Fruit fly (Drosophila melanogaster) whole organism, pupa: ENCODE measurements around the gene Cp16.

Source experiments
- CG10348 ChIP-seq: fragments of 200-800 bp; sonication (Bioruptor generic); IDR thresholded peaks from 2 replicates; pipeline ENCODE4 v1.3.6; 2022; ENCODE audit warnings: missing biosample characterization, missing genetic modification characterization
- CG12605 ChIP-seq: fragments of 200-800 bp; sonication (Bioruptor generic); IDR thresholded peaks from 2 replicates; pipeline ENCODE4 v1.3.6; 2022; ENCODE audit warnings: missing biosample characterization, missing genetic modification characterization
- CG13204 ChIP-seq: fragments of 200-800 bp; sonication (Bioruptor generic); optimal IDR thresholded peaks from 2 replicates; lab custom pipeline; 2018; ENCODE audit warnings: missing biosample characterization, mild to moderate bottlenecking, missing genetic modification characterization, moderate library complexity
- CG14655 ChIP-seq: fragments of 200-800 bp; sonication (Bioruptor generic); optimal IDR thresholded peaks from 3 replicates; lab custom pipeline; 2017; ENCODE audit warnings: mild to moderate bottlenecking, missing biosample characterization, missing genetic modification reagents, missing genetic modification characterization
- CG15710 ChIP-seq: fragments of 200-800 bp; sonication (Bioruptor generic); optimal IDR thresholded peaks from 2 replicates; lab custom pipeline; 2018; ENCODE audit warnings: missing biosample characterization, mild to moderate bottlenecking, missing genetic modification characterization, moderate library complexity
- CG17806 ChIP-seq: fragments of 200-800 bp; sonication (Bioruptor generic); optimal IDR thresholded peaks from 2 replicates; lab custom pipeline; 2018; ENCODE audit warnings: missing biosample characterization, mild to moderate bottlenecking, missing genetic modification characterization, moderate library complexity
- CG32121 ChIP-seq: fragments of 200-800 bp; sonication (Bioruptor generic); IDR thresholded peaks from 2 replicates; pipeline ENCODE4 v1.3.6; 2022; ENCODE audit warnings: missing biosample characterization, missing genetic modification characterization
- CG34367 ChIP-seq: fragments of 200-800 bp; sonication (Bioruptor generic); optimal IDR thresholded peaks from 2 replicates; lab custom pipeline; 2018; ENCODE audit warnings: missing biosample characterization, mild to moderate bottlenecking, missing genetic modification characterization
- CG4496 ChIP-seq: fragments of 200-800 bp; sonication (Bioruptor generic); IDR thresholded peaks from 3 replicates; pipeline ENCODE4 v1.3.6; 2022; ENCODE audit warnings: missing biosample characterization, missing genetic modification characterization
- CG8159 ChIP-seq: fragments of 200-800 bp; sonication (Bioruptor generic); optimal IDR thresholded peaks from 3 replicates; lab custom pipeline; 2018; ENCODE audit warnings: missing biosample characterization, mild to moderate bottlenecking, missing genetic modification characterization, moderate library complexity
- CG8301 ChIP-seq: fragments of 200-800 bp; sonication (Bioruptor generic); optimal IDR thresholded peaks from 2 replicates; lab custom pipeline; 2018; ENCODE audit warnings: missing biosample characterization, mild to moderate bottlenecking, missing genetic modification characterization
- CG9948 ChIP-seq: fragments of 200-800 bp; sonication (Bioruptor generic); optimal IDR thresholded peaks from 2 replicates; lab custom pipeline; 2018; ENCODE audit warnings: missing biosample characterization, mild to moderate bottlenecking, missing genetic modification characterization, moderate library complexity
- D1 ChIP-seq: fragments of 200-800 bp; sonication (Bioruptor generic); optimal IDR thresholded peaks from 2 replicates; lab custom pipeline; 2018; ENCODE audit warnings: missing biosample characterization, mild to moderate bottlenecking, missing genetic modification characterization, moderate library complexity
- EcR ChIP-seq: fragments of 200-800 bp; sonication (Bioruptor generic); optimal IDR thresholded peaks from 3 replicates; lab custom pipeline; 2019; ENCODE audit warnings: missing biosample characterization, missing genetic modification characterization, mild to moderate bottlenecking, moderate library complexity, missing genetic modification reagents
- Ets98B ChIP-seq: fragments of 200-800 bp; sonication (Bioruptor generic); IDR thresholded peaks from 2 replicates; pipeline ENCODE4 v1.3.6; 2022; ENCODE audit warnings: missing biosample characterization, missing genetic modification characterization
- Pif1A ChIP-seq: fragments of 200-800 bp; sonication (Bioruptor generic); optimal IDR thresholded peaks from 3 replicates; lab custom pipeline; 2016; ENCODE audit warnings: missing biosample characterization, missing genetic modification characterization
- Pif1B ChIP-seq: fragments of 200-800 bp; sonication (Bioruptor generic); optimal IDR thresholded peaks from 3 replicates; lab custom pipeline; 2016; ENCODE audit warnings: missing biosample characterization, missing genetic modification characterization
- Snoo ChIP-seq: fragments of 200-800 bp; sonication (Bioruptor generic); optimal IDR thresholded peaks from 3 replicates; lab custom pipeline; 2017; ENCODE audit warnings: missing biosample characterization, mild to moderate bottlenecking, missing genetic modification characterization, inconsistent platforms
- fd96Ca ChIP-seq: fragments of 200-800 bp; sonication (Bioruptor generic); IDR thresholded peaks from 3 replicates; pipeline ENCODE4 v1.3.6; 2022; ENCODE audit warnings: missing biosample characterization, missing genetic modification characterization
- gl ChIP-seq: fragments of 200-800 bp; sonication (Bioruptor generic); optimal IDR thresholded peaks from 2 replicates; lab custom pipeline; 2018; ENCODE audit warnings: missing biosample characterization, mild to moderate bottlenecking, missing genetic modification characterization
- rn ChIP-seq: fragments of 200-800 bp; sonication (Bioruptor generic); IDR thresholded peaks from 2 replicates; pipeline ENCODE4 v1.3.6; 2022; ENCODE audit warnings: missing biosample characterization, missing genetic modification characterization

Gene Cp16

DNA sequence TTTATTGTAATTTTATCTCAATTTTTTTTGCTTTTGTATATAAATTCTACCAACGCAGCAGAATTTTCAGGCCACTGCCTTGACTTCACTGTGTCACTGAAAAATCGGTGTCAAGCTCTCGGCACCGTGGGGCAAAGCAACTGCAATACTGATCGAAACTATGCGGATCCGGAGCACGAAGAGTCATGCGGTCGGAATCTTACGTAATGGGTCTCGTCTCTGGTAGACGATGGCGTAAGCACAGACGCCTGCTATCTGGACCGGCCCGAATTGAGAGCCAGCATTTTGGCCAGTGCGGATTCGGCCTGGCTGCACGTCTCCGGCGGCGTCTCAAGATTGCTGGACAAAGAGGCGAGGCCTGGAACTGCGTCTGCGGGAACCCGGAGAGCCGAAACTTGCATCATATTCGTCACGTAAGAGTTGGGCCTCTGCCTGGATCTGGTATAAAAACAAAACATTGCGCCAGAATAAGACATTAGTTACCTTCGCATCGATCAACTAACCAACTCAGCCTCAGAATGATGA is 5.4 kb upstream of the Cp16 start, which contains the start of gene Cp18:
Cp18 (plus strand) TSS at position 475 of the 525 bp plus-strand sequence.
- TF ChIP-seq D1 (tag; lab: Kevin White, UChicago) (no peak), CG32121 (GFP tag; lab: Robert Waterston, UW) (no peak), CG13204 (GFP tag; lab: Kevin White, UChicago) (no peak), CG34367 (tag; lab: Kevin White, UChicago) (no peak), CG8301 (tag; lab: Kevin White, UChicago) (no peak), CG8159 (tag; lab: Kevin White, UChicago) (no peak), gl (tag; lab: Kevin White, UChicago) (no peak), CG10348 (GFP tag; lab: Robert Waterston, UW) (no peak), EcR (no peak), rn (GFP tag; lab: Robert Waterston, UW) (no peak), CG14655 (GFP tag; lab: Kevin White, UChicago) (no peak)

DNA sequence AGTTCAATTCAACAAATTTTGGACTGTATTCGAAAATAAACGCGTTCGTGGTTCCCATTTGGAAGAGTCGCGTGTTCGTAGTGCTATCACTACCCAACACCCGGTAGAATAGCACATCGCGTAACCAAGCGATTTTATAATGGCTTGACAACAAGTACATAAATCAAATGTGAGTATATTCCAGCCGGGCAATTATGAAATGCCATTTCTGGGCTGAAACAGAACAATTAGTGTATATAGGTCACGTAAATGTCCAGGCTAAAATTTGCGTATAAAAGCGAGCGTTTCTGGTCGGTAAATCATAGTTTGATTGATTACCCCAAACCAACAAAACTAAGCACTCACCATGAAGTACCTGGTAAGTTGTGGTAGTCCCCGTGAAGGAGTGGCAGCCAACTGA is 3.6 kb upstream of the Cp16 start, which contains the start of gene Cp15:
Cp15 (plus strand) TSS at position 301 of the 400 bp plus-strand sequence.
- TF ChIP-seq CG13204 (GFP tag; lab: Kevin White, UChicago), result no peak

DNA sequence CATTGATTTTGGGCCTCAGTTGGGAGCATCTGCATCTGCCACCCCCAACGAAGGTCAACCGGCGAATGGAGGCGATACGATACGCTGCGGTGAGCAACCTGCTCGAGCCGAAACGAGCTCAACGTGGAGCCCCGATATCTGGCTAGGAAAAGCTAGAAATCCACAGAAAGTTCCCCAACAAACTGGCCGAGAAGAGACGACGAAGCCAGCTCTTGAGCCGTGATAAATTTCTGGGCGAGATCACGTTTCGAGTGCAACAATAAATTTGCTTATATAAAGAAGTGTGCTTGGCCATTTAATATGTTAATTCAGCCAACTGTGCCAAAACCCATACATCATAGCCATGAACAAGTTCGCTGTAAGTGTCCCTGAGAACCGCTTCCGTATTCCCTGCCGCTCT is 2.2 kb upstream of the Cp16 start, which contains the start of gene Cp19:
Cp19 (plus strand) TSS at position 301 of the 400 bp plus-strand sequence.
- TF ChIP-seq CG8301 (tag; lab: Kevin White, UChicago) (no peak), fd96Ca (no peak), CG14655 (GFP tag; lab: Kevin White, UChicago) (no peak), CG34367 (tag; lab: Kevin White, UChicago) (no peak), Ets98B (GFP tag; lab: Robert Waterston, UW) (no peak), CG32121 (GFP tag; lab: Robert Waterston, UW) (no peak), Pif1B (GFP tag; lab: Kevin White, UChicago) (no peak), CG12605 (GFP tag; lab: Robert Waterston, UW) (no peak), CG13204 (GFP tag; lab: Kevin White, UChicago) (no peak), EcR (no peak), Pif1A (GFP tag; lab: Kevin White, UChicago) (no peak), CG15710 (tag; lab: Kevin White, UChicago) (no peak), CG10348 (GFP tag; lab: Robert Waterston, UW) (no peak), CG8159 (tag; lab: Kevin White, UChicago) (no peak), CG17806 (tag; lab: Kevin White, UChicago) (no peak), CG9948 (no peak), D1 (tag; lab: Kevin White, UChicago) (no peak), CG4496 (GFP tag; lab: Robert Waterston, UW) (no peak), rn (GFP tag; lab: Robert Waterston, UW) (no peak)

DNA sequence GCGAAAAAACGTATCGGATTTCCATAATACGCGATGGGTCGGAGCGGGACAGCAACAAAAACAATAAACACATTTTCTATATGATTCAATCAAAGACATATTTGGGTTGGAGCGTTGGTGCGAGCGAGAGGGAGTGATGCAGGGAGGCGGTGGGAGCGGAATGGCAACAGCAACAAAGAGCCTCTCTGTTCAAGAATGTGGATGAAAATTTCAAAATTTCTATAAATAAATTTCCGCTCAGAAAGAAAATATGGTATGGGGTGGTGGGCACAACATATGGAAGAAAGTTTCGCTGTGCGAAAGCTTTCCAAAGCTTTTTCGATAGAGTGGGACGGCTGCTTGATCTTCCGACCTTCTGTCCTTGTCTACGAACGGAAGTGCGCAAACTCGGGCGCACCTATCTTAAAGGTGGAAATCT is 9.3 kb downstream of the Cp16 start:
- peak; percentile 46; the same call in 1 of the 3 replicates for TF ChIP-seq CG4496 (GFP tag; lab: Robert Waterston, UW)
- TF ChIP-seq D1 (tag; lab: Kevin White, UChicago), result no peak
- TF ChIP-seq, all 21 proteins: peak for 1

DNA sequence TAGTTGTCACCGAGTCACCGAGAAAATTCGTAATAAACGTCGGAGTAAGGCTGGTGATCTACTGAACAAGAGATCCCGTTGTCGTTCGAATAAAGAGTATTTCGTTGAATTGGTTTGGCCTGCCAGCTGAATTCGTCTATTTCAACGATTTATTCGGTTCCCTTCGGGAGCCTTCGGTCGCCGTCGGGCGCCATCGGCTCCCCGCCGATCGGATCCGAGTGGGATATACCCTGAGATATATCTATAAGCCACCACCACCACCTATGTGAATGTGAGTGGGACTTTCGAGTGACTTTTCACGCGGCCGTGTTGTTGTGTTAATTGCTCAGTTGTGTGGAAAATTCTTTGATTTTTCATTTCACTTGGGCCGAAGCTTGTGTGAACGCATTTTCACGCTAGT is 13.5 kb downstream of the Cp16 start, which contains the start of gene Prm:
Prm (minus strand) TSS at position 101 of the 400 bp plus-strand sequence.
- no peak for TF ChIP-seq CG13204 (GFP tag; lab: Kevin White, UChicago)
- no peak for TF ChIP-seq Snoo (tag; lab: Kevin White, UChicago)
- no peak for TF ChIP-seq CG17806 (tag; lab: Kevin White, UChicago)
- no peak for TF ChIP-seq gl (tag; lab: Kevin White, UChicago)
- TF ChIP-seq CG14655 (GFP tag; lab: Kevin White, UChicago), result no peak
- TF ChIP-seq Pif1A (GFP tag; lab: Kevin White, UChicago), result no peak
- no peak for TF ChIP-seq rn (GFP tag; lab: Robert Waterston, UW)
- TF ChIP-seq CG12605 (GFP tag; lab: Robert Waterston, UW), result no peak
- no peak for TF ChIP-seq CG8301 (tag; lab: Kevin White, UChicago)
- TF ChIP-seq CG4496 (GFP tag; lab: Robert Waterston, UW), result no peak
- no peak for TF ChIP-seq Ets98B (GFP tag; lab: Robert Waterston, UW)
- TF ChIP-seq CG10348 (GFP tag; lab: Robert Waterston, UW), result no peak
- TF ChIP-seq CG32121 (GFP tag; lab: Robert Waterston, UW), result no peak
- no peak for TF ChIP-seq CG8159 (tag; lab: Kevin White, UChicago)
- no peak for TF ChIP-seq fd96Ca
- no peak for TF ChIP-seq Pif1B (GFP tag; lab: Kevin White, UChicago)

- TF ChIP-seq CG12605 (GFP tag; lab: Robert Waterston, UW), result no peak
- no peak for TF ChIP-seq CG9948
- TF ChIP-seq rn (GFP tag; lab: Robert Waterston, UW), result no peak
- no peak for TF ChIP-seq D1 (tag; lab: Kevin White, UChicago)
- TF ChIP-seq CG32121 (GFP tag; lab: Robert Waterston, UW), result no peak
- no peak for TF ChIP-seq CG4496 (GFP tag; lab: Robert Waterston, UW)
- no peak for TF ChIP-seq Pif1B (GFP tag; lab: Kevin White, UChicago)
- no peak for TF ChIP-seq CG13204 (GFP tag; lab: Kevin White, UChicago)
- TF ChIP-seq CG15710 (tag; lab: Kevin White, UChicago), result no peak
- no peak for TF ChIP-seq fd96Ca
- no peak for TF ChIP-seq CG17806 (tag; lab: Kevin White, UChicago)
- no peak for TF ChIP-seq Snoo (tag; lab: Kevin White, UChicago)
- TF ChIP-seq EcR, result no peak
- TF ChIP-seq CG34367 (tag; lab: Kevin White, UChicago), result no peak
- TF ChIP-seq CG8301 (tag; lab: Kevin White, UChicago), result no peak
- TF ChIP-seq CG14655 (GFP tag; lab: Kevin White, UChicago), result no peak
- no peak for TF ChIP-seq CG8159 (tag; lab: Kevin White, UChicago)
- TF ChIP-seq, all 21 proteins: peak for 0
These were observed 14.8 kb downstream of the Cp16 start for dm6 chr3L:8746519-8746918.
